Fruit fly (Drosophila melanogaster) whole organism, prepupa: ENCODE results near the gene CG1909.

ENCODE experiments used
- Blimp-1 ChIP-seq: fragments of 200-800 bp; sonication (Bioruptor generic); optimal IDR thresholded peaks from 3 replicates; lab custom pipeline; 2017; ENCODE audit warnings: missing biosample characterization, missing genetic modification characterization, mild to moderate bottlenecking, moderate library complexity, missing genetic modification reagents
- CG10669 ChIP-seq: fragments of 200-800 bp; sonication (Bioruptor generic); optimal IDR thresholded peaks from 3 replicates; lab custom pipeline; 2018; ENCODE audit warnings: missing biosample characterization, mild to moderate bottlenecking, missing genetic modification characterization, moderate library complexity
- CG11294 ChIP-seq: fragments of 200-800 bp; sonication (Bioruptor generic); IDR thresholded peaks from 2 replicates; pipeline ENCODE4 v1.3.6; 2022; ENCODE audit warnings: missing biosample characterization, missing genetic modification characterization
- CG11902 ChIP-seq: fragments of 200-800 bp; sonication (Bioruptor generic); optimal IDR thresholded peaks from 3 replicates; lab custom pipeline; 2016; ENCODE audit warnings: missing biosample characterization, missing genetic modification characterization
- CG15336 ChIP-seq: fragments of 200-800 bp; sonication (Bioruptor generic); IDR thresholded peaks from 2 replicates; pipeline ENCODE4 v1.3.6; 2022; ENCODE audit warnings: missing biosample characterization, missing genetic modification characterization
- CG1621 ChIP-seq: fragments of 200-800 bp; sonication (Bioruptor generic); optimal IDR thresholded peaks from 3 replicates; lab custom pipeline; 2018; ENCODE audit warnings: missing biosample characterization, mild to moderate bottlenecking, missing genetic modification characterization
- CG16779 ChIP-seq: fragments of 200-800 bp; sonication (Bioruptor generic); optimal IDR thresholded peaks from 3 replicates; lab custom pipeline; 2017; ENCODE audit warnings: missing biosample characterization, mild to moderate bottlenecking, missing genetic modification characterization
- CG3032 ChIP-seq: fragments of 200-800 bp; optimal IDR thresholded peaks from 2 replicates; lab custom pipeline; 2019; ENCODE audit warnings: missing biosample characterization, mild to moderate bottlenecking, missing genetic modification characterization, moderate library complexity
- CG31627 ChIP-seq: fragments of 200-800 bp; sonication (Bioruptor generic); optimal IDR thresholded peaks from 3 replicates; lab custom pipeline; 2016; ENCODE audit warnings: missing biosample characterization, missing genetic modification characterization
- CG32006 ChIP-seq: fragments of 200-800 bp; sonication (Bioruptor generic); optimal IDR thresholded peaks from 3 replicates; lab custom pipeline; 2017; ENCODE audit warnings: missing biosample characterization, mild to moderate bottlenecking, missing genetic modification characterization
- CG34406 ChIP-seq: fragments of 200-800 bp; sonication (Bioruptor generic); optimal IDR thresholded peaks from 3 replicates; lab custom pipeline; 2016; ENCODE audit warnings: missing biosample characterization, missing genetic modification characterization
- CG3919 ChIP-seq: fragments of 200-800 bp; sonication (Bioruptor generic); optimal IDR thresholded peaks from 3 replicates; lab custom pipeline; 2016; ENCODE audit warnings: missing biosample characterization, missing genetic modification characterization
- CG4318 ChIP-seq: fragments of 200-800 bp; sonication (Bioruptor generic); optimal IDR thresholded peaks from 3 replicates; lab custom pipeline; 2017; ENCODE audit warnings: missing biosample characterization, mild to moderate bottlenecking, missing genetic modification characterization
- CG6163 ChIP-seq: fragments of 200-800 bp; sonication (Bioruptor generic); IDR thresholded peaks from 3 replicates; pipeline ENCODE4 v1.3.6; 2022; ENCODE audit warnings: missing biosample characterization, missing genetic modification characterization
- CG6276 ChIP-seq: fragments of 200-800 bp; sonication (Bioruptor generic); optimal IDR thresholded peaks from 2 replicates; lab custom pipeline; 2017; ENCODE audit warnings: missing biosample characterization, mild to moderate bottlenecking, missing genetic modification characterization
- CG6792 ChIP-seq: fragments of 200-800 bp; sonication (Bioruptor generic); optimal IDR thresholded peaks from 3 replicates; lab custom pipeline; 2016; ENCODE audit warnings: missing biosample characterization, missing genetic modification characterization
- CG6808 ChIP-seq: fragments of 200-800 bp; sonication (Bioruptor generic); optimal IDR thresholded peaks from 3 replicates; lab custom pipeline; 2017; ENCODE audit warnings: missing biosample characterization, missing genetic modification characterization, mild to moderate bottlenecking, moderate library complexity, missing genetic modification reagents
- CG6854 ChIP-seq: fragments of 200-800 bp; sonication (Bioruptor generic); optimal IDR thresholded peaks from 2 replicates; lab custom pipeline; 2017; ENCODE audit warnings: missing biosample characterization, mild to moderate bottlenecking, missing genetic modification characterization
- CG8632 ChIP-seq: fragments of 200-800 bp; sonication (Bioruptor generic); optimal IDR thresholded peaks from 3 replicates; lab custom pipeline; 2016; ENCODE audit warnings: missing biosample characterization, missing genetic modification characterization
- Eip78C ChIP-seq: fragments of 200-800 bp; sonication (Bioruptor generic); peaks from one replicate; lab custom pipeline; 2016; ENCODE audit warnings: missing biosample characterization, missing genetic modification characterization
- Ets96B ChIP-seq: fragments of 200-800 bp; optimal IDR thresholded peaks from 2 replicates; lab custom pipeline; 2019; ENCODE audit warnings: missing biosample characterization, mild to moderate bottlenecking, missing genetic modification characterization, moderate library complexity
- Gug ChIP-seq: fragments of 200-800 bp; sonication (Bioruptor generic); IDR thresholded peaks from 2 replicates; pipeline ENCODE4 v1.3.6; 2022; ENCODE audit warnings: missing biosample characterization, missing genetic modification characterization
- Hr38 ChIP-seq: sonication (Bioruptor generic); optimal IDR thresholded peaks from 2 replicates; lab custom pipeline; 2016; ENCODE audit warnings: missing biosample characterization, missing genetic modification characterization
- Met ChIP-seq: fragments of 200-800 bp; sonication (Bioruptor generic); optimal IDR thresholded peaks from 3 replicates; lab custom pipeline; 2016; ENCODE audit warnings: missing biosample characterization, missing genetic modification characterization
- OdsH ChIP-seq: fragments of 200-800 bp; sonication (Bioruptor generic); optimal IDR thresholded peaks from 3 replicates; lab custom pipeline; 2016; ENCODE audit warnings: missing biosample characterization, missing genetic modification characterization
- Sox102F ChIP-seq: fragments of 200-800 bp; sonication (Bioruptor generic); optimal IDR thresholded peaks from 2 replicates; lab custom pipeline; 2016; ENCODE audit warnings: missing biosample characterization, mild to moderate bottlenecking, missing genetic modification characterization
- Sox14 ChIP-seq: fragments of 200-800 bp; sonication (Bioruptor generic); optimal IDR thresholded peaks from 3 replicates; lab custom pipeline; 2016; ENCODE audit warnings: missing biosample characterization, missing genetic modification characterization
- acj6 ChIP-seq: fragments of 200-800 bp; sonication (Bioruptor generic); optimal IDR thresholded peaks from 3 replicates; lab custom pipeline; 2016; ENCODE audit warnings: missing biosample characterization, missing genetic modification characterization
- cyc ChIP-seq: fragments of 200-800 bp; sonication (Bioruptor generic); optimal IDR thresholded peaks from 3 replicates; lab custom pipeline; 2016; ENCODE audit warnings: missing biosample characterization, missing genetic modification characterization
- dac ChIP-seq: fragments of 200-800 bp; sonication (Bioruptor generic); optimal IDR thresholded peaks from 2 replicates; lab custom pipeline; 2017; ENCODE audit warnings: missing biosample characterization, mild to moderate bottlenecking, missing genetic modification characterization
- esn ChIP-seq: fragments of 200-800 bp; sonication (Bioruptor generic); optimal IDR thresholded peaks from 2 replicates; lab custom pipeline; 2016; ENCODE audit warnings: missing biosample characterization, mild to moderate bottlenecking, missing genetic modification characterization, moderate library complexity
- fkh ChIP-seq: fragments of 200-800 bp; sonication (Bioruptor generic); optimal IDR thresholded peaks from 3 replicates; lab custom pipeline; 2017; ENCODE audit warnings: missing biosample characterization, mild to moderate bottlenecking, missing genetic modification characterization, moderate library complexity
- lz ChIP-seq: fragments of 200-800 bp; sonication (Bioruptor generic); optimal IDR thresholded peaks from 3 replicates; lab custom pipeline; 2016; ENCODE audit warnings: missing biosample characterization, missing genetic modification characterization
- salr ChIP-seq, 2 experiments: fragments of 200-800 bp; sonication (Bioruptor generic); optimal IDR thresholded peaks; 3 replicates each; lab custom pipeline; 2016 to 2018; ENCODE audit warnings: missing biosample characterization in 2 of 2, missing genetic modification characterization in 2 of 2, mild to moderate bottlenecking in 1 of 2
- spab ChIP-seq: fragments of 200-800 bp; sonication (Bioruptor generic); optimal IDR thresholded peaks from 2 replicates; lab custom pipeline; 2017; ENCODE audit warnings: missing biosample characterization, mild to moderate bottlenecking, missing genetic modification characterization, missing genetic modification reagents
- vri ChIP-seq: fragments of 200-800 bp; sonication (Bioruptor generic); optimal IDR thresholded peaks from 3 replicates; lab custom pipeline; 2016; ENCODE audit warnings: missing biosample characterization, mild to moderate bottlenecking, missing genetic modification characterization

The CG1909 gene

DNA sequence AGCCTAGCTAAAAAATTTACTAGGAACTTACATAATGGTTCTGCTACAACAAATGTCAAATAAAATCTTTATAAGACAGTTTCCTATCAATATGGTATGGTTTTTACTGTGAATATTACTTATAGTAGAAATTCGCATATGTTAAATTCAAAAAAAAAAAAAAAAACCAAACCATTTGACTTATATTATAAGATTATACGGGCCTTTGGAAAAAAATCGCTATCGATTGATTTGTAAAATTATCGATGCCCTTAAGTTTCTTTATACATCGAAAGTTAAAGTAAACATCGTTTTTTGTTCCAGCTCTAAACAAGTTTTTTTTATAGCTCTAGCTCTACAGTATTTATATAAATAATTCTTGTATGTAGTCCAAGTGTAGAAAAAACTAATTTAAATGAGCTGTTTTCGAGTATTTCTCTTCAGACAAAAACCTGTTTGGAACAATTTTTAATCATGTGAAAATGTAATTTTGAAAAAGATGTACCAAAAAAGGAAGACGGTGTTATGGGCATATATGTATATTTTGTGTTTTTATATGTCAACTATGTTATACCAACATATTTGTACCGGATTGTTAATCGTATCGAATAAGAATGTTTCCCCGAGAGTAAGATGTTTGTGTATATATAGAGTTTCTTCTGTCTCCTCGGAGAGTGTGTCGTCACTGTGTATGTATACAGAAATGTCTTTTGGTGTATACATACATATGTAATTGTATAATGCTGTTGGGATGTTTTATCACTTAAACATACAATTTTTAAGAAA, 11.2 kb upstream of the CG1909 start, which contains the start of the genes ND-49 and Ephrin:
ND-49 (minus strand) TSS at position 51 of the 765 bp plus-strand sequence.
Ephrin (plus strand) TSS at position 252 of the 765 bp plus-strand sequence.
- TF ChIP-seq CG1621 (no peak), CG32006 (GFP tag; lab: Kevin White, UChicago) (no peak), vri (GFP tag; lab: Kevin White, UChicago) (peak; percentile 7), Ets96B (tag; lab: Kevin White, UChicago) (no peak), Eip78C (peak; percentile 69), CG6792 (no peak), spab (GFP tag; lab: Kevin White, UChicago) (no peak)

DNA sequence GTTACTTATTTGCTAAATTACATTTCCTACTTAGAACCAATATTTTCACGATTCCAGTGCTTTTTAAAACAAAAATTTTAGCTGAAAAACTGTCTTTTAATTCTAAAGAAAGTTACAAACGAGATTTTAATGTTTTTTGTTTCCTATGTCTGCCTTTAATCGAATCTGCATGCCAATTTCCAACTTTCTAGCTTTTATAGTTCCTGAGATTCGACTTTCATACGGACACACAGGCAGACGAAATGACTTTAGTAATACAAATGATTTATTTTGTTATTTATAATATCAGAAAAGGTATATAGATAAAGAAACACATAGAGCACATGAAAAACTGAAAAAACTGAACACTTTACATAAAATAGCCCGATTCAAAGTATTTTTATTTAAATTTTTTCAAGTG, 6.5 kb upstream of the CG1909 start:
- TF ChIP-seq Gug (GFP tag; lab: Robert Waterston, UW) (no peak), CG6854 (GFP tag; lab: Kevin White, UChicago) (no peak), Hr38 (GFP tag; lab: Kevin White, UChicago) (no peak), spab (GFP tag; lab: Kevin White, UChicago) (no peak), CG34406 (GFP tag; lab: Kevin White, UChicago) (no peak), CG6808 (no peak), cyc (no peak), Met (no peak), CG31627 (GFP tag; lab: Kevin White, UChicago) (no peak), Sox14 (GFP tag; lab: Kevin White, UChicago) (no peak), CG10669 (GFP tag; lab: Kevin White, UChicago) (no peak), CG4318 (GFP tag; lab: Kevin White, UChicago) (no peak), CG16779 (tag; lab: Kevin White, UChicago) (no peak), CG15336 (GFP tag; lab: Robert Waterston, UW) (no peak), dac (no peak), CG6792 (no peak)

DNA sequence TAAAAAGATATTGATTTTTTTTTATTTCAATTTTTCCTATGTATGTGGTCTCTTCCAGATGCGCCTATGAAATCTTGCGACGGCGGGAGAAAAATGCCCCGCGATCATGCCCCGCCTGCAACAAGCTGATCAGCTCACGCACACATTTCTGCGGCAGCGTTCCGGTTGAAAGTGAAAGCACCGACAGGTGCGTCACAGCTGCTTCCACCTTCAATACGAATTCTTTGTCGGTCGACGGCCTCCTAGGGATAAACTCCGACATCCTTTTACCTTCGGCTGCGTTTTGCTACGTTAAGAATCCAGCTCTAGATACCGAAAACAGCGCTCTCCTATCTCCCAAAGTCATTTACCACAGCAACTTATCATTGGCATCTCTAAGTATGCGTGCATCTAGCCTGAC, 5.6 kb downstream of the CG1909 start:
- TF ChIP-seq salr (GFP tag; optimal IDR thresholded peaks at IDR 0.05; lab: Kevin White, UChicago) (no peak), lz (GFP tag; lab: Kevin White, UChicago) (no peak), Blimp-1 (GFP tag; lab: Kevin White, UChicago) (peak; percentile 21), CG10669 (GFP tag; lab: Kevin White, UChicago) (no peak), esn (GFP tag; lab: Kevin White, UChicago) (no peak)

DNA sequence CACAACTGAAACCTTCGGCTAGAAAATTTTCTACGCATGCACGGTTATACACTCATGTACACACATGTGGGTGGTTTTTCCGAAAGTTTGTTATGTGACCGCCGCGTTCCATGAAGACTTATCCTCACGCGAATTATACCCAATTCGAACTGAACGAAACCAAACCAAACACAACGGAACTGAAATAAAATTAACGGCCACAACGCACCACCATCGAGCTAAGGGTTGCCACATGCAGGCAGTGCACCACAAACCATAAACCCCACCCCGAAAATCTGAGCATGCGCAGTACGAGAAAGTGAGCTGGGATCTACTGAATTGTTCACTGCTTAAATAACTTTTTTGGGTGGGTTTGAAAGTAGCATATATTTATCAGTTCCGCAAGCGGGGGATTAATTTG, 24.6 kb downstream of the CG1909 start, which contains the start of gene onecut:
onecut (minus strand) TSS at position 152 of the 400 bp plus-strand sequence.
- TF ChIP-seq CG8632 (GFP tag; lab: Kevin White, UChicago) (no peak), fkh (GFP tag; lab: Kevin White, UChicago) (no peak), CG6276 (GFP tag; lab: Kevin White, UChicago) (no peak), Ets96B (tag; lab: Kevin White, UChicago) (no peak), CG11902 (GFP tag; lab: Kevin White, UChicago) (no peak), CG3032 (tag; lab: Kevin White, UChicago) (no peak), CG6163 (GFP tag; lab: Robert Waterston, UW) (no peak), acj6 (GFP tag; lab: Kevin White, UChicago) (no peak), CG11294 (GFP tag; lab: Robert Waterston, UW) (no peak), Sox14 (GFP tag; lab: Kevin White, UChicago) (no peak), CG15336 (GFP tag; lab: Robert Waterston, UW) (no peak), Sox102F (GFP tag; lab: Kevin White, UChicago) (no peak), CG31627 (GFP tag; lab: Kevin White, UChicago) (no peak), vri (GFP tag; lab: Kevin White, UChicago) (no peak), CG3919 (GFP tag; lab: Kevin White, UChicago) (no peak), CG6854 (GFP tag; lab: Kevin White, UChicago) (no peak), CG1621 (no peak), dac (no peak), spab (GFP tag; lab: Kevin White, UChicago) (no peak), OdsH (GFP tag; lab: Kevin White, UChicago) (no peak)
